Worm (Caenorhabditis elegans): ENCODE results near the gene T27A8.3.

The T27A8.3 gene

ce11 chrX:16024558-16024957 lies 37.9 kb upstream of the T27A8.3 start (continued):
- TF ChIP-seq lin-39 (tag; optimal IDR thresholded peaks at IDR 0.05) (no peak), arid-1 (GFP tag; conservative IDR thresholded peaks at IDR 0.05) (0 out of 2 replicates have a peak, but pooled peaks have one; percentile 38), attf-4 (tag; optimal IDR thresholded peaks at IDR 0.05) (no peak), egl-27 (tag; optimal IDR thresholded peaks at IDR 0.05) (no peak), mxl-3 (GFP tag; optimal IDR thresholded peaks at IDR 0.05) (peak; percentile 88), dpl-1 (GFP tag; optimal IDR thresholded peaks at IDR 0.05) (no peak), jun-1 (tag; optimal IDR thresholded peaks at IDR 0.05) (peak; percentile 21), ces-1 (GFP tag; optimal IDR thresholded peaks at IDR 0.05) (no peak), ctbp-1 (GFP tag; IDR thresholded peaks at IDR 0.05) (peak; percentile 92), nhr-10 (tag; optimal IDR thresholded peaks at IDR 0.05) (peak; percentile 76), nhr-77 (tag; optimal IDR thresholded peaks at IDR 0.05) (peak; percentile 62), saeg-2 (GFP tag; IDR thresholded peaks at IDR 0.05) (peak; percentile 78), duxl-1 (tag; optimal IDR thresholded peaks at IDR 0.05; ENCODE audit: poor library complexity) (peak; percentile 5), nhr-25 (tag; optimal IDR thresholded peaks at IDR 0.05; ENCODE audit: borderline replicate concordance, insufficient read depth) (no peak), dve-1 (tag; optimal IDR thresholded peaks at IDR 0.05; ENCODE audit: insufficient read depth) (peak; percentile 88), Y105C5A.15 (GFP tag; IDR thresholded peaks at IDR 0.05) (no peak), tag-97 (GFP tag; IDR thresholded peaks at IDR 0.05) (no peak), nhr-237 (tag; optimal IDR thresholded peaks at IDR 0.05) (no peak), nhr-11 (tag; optimal IDR thresholded peaks at IDR 0.05) (peak; percentile 91), ztf-11 (tag; optimal IDR thresholded peaks at IDR 0.05) (no peak), daf-12 (tag; optimal IDR thresholded peaks at IDR 0.05) (no peak), daf-19 (GFP tag; conservative IDR thresholded peaks at IDR 0.05) (no peak), nhr-111 (GFP tag; optimal IDR thresholded peaks at IDR 0.05) (no peak), zag-1 (tag; optimal IDR thresholded peaks at IDR 0.05) (no peak), T26A8.4 (GFP tag; IDR thresholded peaks at IDR 0.05) (peak; percentile 60; the same call in 1 of the 2 replicates), lir-3 (tag; optimal IDR thresholded peaks at IDR 0.05) (peak; percentile 14), ZK337.2 (GFP tag; IDR thresholded peaks at IDR 0.05) (0 out of 2 replicates have a peak, but pooled peaks have one; percentile 13), mep-1 (tag; optimal IDR thresholded peaks at IDR 0.05) (peak; percentile 82), nhr-6 (tag; optimal IDR thresholded peaks at IDR 0.05) (peak; percentile 73), dmd-8 (GFP tag; IDR thresholded peaks at IDR 0.05) (no peak), nhr-102 (tag; optimal IDR thresholded peaks at IDR 0.05) (peak; percentile 74), ceh-44 (GFP tag; IDR thresholded peaks at IDR 0.05) (no peak), lin-38 (GFP tag; IDR thresholded peaks at IDR 0.05) (no peak), zip-2 (tag; optimal IDR thresholded peaks at IDR 0.05) (no peak), Y75B8A.6 (GFP tag; IDR thresholded peaks at IDR 0.05) (no peak), hmg-1.1 (GFP tag; IDR thresholded peaks at IDR 0.05) (peak; percentile 92), ceh-32 (tag; optimal IDR thresholded peaks at IDR 0.05; ENCODE audit: poor library complexity) (no peak), fkh-10 (GFP tag; optimal IDR thresholded peaks at IDR 0.05) (peak; percentile 61), gei-8 (GFP tag; optimal IDR thresholded peaks at IDR 0.05) (peak; percentile 69), unc-130 (GFP tag; optimal IDR thresholded peaks at IDR 0.05) (no peak), zip-11 (GFP tag; IDR thresholded peaks at IDR 0.05) (no peak), pha-4 (GFP tag; IDR thresholded peaks at IDR 0.05) (peak; percentile 61), pha-4 (tag; optimal IDR thresholded peaks at IDR 0.05) (no peak), ama-1 (optimal IDR thresholded peaks at IDR 0.05) (no peak), set-16 (GFP tag; IDR thresholded peaks at IDR 0.05) (peak; percentile 90), ceh-62 (tag; optimal IDR thresholded peaks at IDR 0.05) (no peak), T20F7.1 (GFP tag; optimal IDR thresholded peaks at IDR 0.05) (peak; percentile 56), D1046.2 (GFP tag; IDR thresholded peaks at IDR 0.05) (no peak), hlh-11 (tag; optimal IDR thresholded peaks at IDR 0.05) (peak; percentile 96), zfp-3 (GFP tag; conservative IDR thresholded peaks at IDR 0.05) (no peak), lim-7 (GFP tag; IDR thresholded peaks at IDR 0.05) (no peak), php-3 (GFP tag; IDR thresholded peaks at IDR 0.05) (peak; percentile 73)

Measured in whole organism, L4 larva.